Worm (Caenorhabditis elegans) whole organism, L3 larva: ENCODE measurements around the gene W03A5.6.

ENCODE experiments used
- ZK546.5 ChIP-seq: sonication (generic microtip); optimal IDR thresholded peaks from 2 replicates; lab custom pipeline; 2017; ENCODE audit warnings: missing biosample characterization, missing genetic modification characterization
- aly-2 ChIP-seq: fragments of 150-350 bp; optimal IDR thresholded peaks from 2 replicates; lab custom pipeline; 2014; ENCODE audit warnings: missing biosample characterization, missing genetic modification characterization
- ama-1 ChIP-seq: fragments of 150-350 bp; optimal IDR thresholded peaks from 2 replicates; lab custom pipeline; 2018
- ceh-16 ChIP-seq: sonication (generic microtip); optimal IDR thresholded peaks from 2 replicates; lab custom pipeline; 2017; ENCODE audit warnings: missing biosample characterization, missing genetic modification characterization
- ceh-28 ChIP-seq: fragments of 150-350 bp; optimal IDR thresholded peaks from 2 replicates; lab custom pipeline; 2014; ENCODE audit warnings: missing biosample characterization, missing genetic modification reagents, missing genetic modification characterization
- ceh-9 ChIP-seq: sonication (generic microtip); optimal IDR thresholded peaks from 2 replicates; lab custom pipeline; 2018; ENCODE audit warnings: missing biosample characterization, missing genetic modification characterization
- egl-27 ChIP-seq: sonication (generic microtip); optimal IDR thresholded peaks from 4 replicates; lab custom pipeline; 2017; ENCODE audit warnings: missing biosample characterization, missing genetic modification reagents, missing genetic modification characterization
- egl-5 ChIP-seq: fragments of 150-350 bp; optimal IDR thresholded peaks from 2 replicates; lab custom pipeline; 2017; ENCODE audit warnings: missing biosample characterization, missing genetic modification reagents, missing genetic modification characterization, inconsistent platforms
- elt-1 ChIP-seq: fragments of 150-350 bp; optimal IDR thresholded peaks from 2 replicates; lab custom pipeline; 2014; ENCODE audit warnings: missing biosample characterization, missing genetic modification characterization
- elt-2 ChIP-seq: sonication (generic microtip); optimal IDR thresholded peaks from 2 replicates; lab custom pipeline; 2016; ENCODE audit warnings: missing genetic modification reagents, mild to moderate bottlenecking, missing genetic modification characterization, missing compliant biosample characterization
- elt-3 ChIP-seq, 3 experiments: fragments of 150-350 bp in 1 of 3; sonication (generic microtip) in 2 of 3; optimal IDR thresholded peaks; 2 replicates in 2 of 3; 4 replicates in 1 of 3; lab custom pipeline; 2014 to 2017; ENCODE audit warnings: missing biosample characterization in 3 of 3, missing genetic modification characterization in 3 of 3
- eor-1 ChIP-seq, 2 experiments: fragments of 150-350 bp; optimal IDR thresholded peaks; 2 replicates each; lab custom pipeline; 2014 to 2018; ENCODE audit warnings: missing biosample characterization in 2 of 2, missing genetic modification characterization in 2 of 2
- fkh-2 ChIP-seq: fragments of 150-350 bp; optimal IDR thresholded peaks from 2 replicates; lab custom pipeline; 2014; ENCODE audit warnings: missing biosample characterization, missing genetic modification reagents, missing genetic modification characterization
- fos-1 ChIP-seq: fragments of 150-350 bp; optimal IDR thresholded peaks from 2 replicates; lab custom pipeline; 2014; ENCODE audit warnings: missing biosample characterization, missing genetic modification characterization
- hmg-11 ChIP-seq: sonication (generic microtip); optimal IDR thresholded peaks from 2 replicates; lab custom pipeline; 2016; ENCODE audit warnings: missing genetic modification characterization, missing compliant biosample characterization
- lin-15B ChIP-seq: fragments of 150-350 bp; optimal IDR thresholded peaks from 2 replicates; lab custom pipeline; 2014; ENCODE audit warnings: missing biosample characterization, missing genetic modification characterization
- lin-39 ChIP-seq: fragments of 150-350 bp; optimal IDR thresholded peaks from 2 replicates; lab custom pipeline; 2018; ENCODE audit warnings: missing biosample characterization, missing genetic modification reagents, missing genetic modification characterization
- lsy-12 ChIP-seq: sonication (generic microtip); optimal IDR thresholded peaks from 2 replicates; lab custom pipeline; 2016; ENCODE audit warnings: mild to moderate bottlenecking, missing genetic modification characterization, missing compliant biosample characterization
- mdl-1 ChIP-seq: fragments of 150-350 bp; optimal IDR thresholded peaks from 2 replicates; lab custom pipeline; 2014; ENCODE audit warnings: missing biosample characterization, missing genetic modification characterization
- nfya-1 ChIP-seq: sonication (generic microtip); optimal IDR thresholded peaks from 2 replicates; lab custom pipeline; 2017; ENCODE audit warnings: missing genetic modification characterization, mild to moderate bottlenecking, missing compliant biosample characterization, antibody characterized with exemption, moderate library complexity; ENCODE audit not compliant: insufficient read depth
- nhr-23 ChIP-seq: fragments of 150-350 bp; optimal IDR thresholded peaks from 2 replicates; lab custom pipeline; 2014; ENCODE audit warnings: missing biosample characterization, missing genetic modification reagents, missing genetic modification characterization
- nhr-25 ChIP-seq: sonication (generic microtip); optimal IDR thresholded peaks from 2 replicates; lab custom pipeline; 2017; ENCODE audit warnings: missing biosample characterization, missing genetic modification characterization
- nhr-76 ChIP-seq: fragments of 150-350 bp; sonication (generic microtip); optimal IDR thresholded peaks from 5 replicates; lab custom pipeline; 2014; ENCODE audit warnings: missing biosample characterization, missing genetic modification characterization
- nhr-77 ChIP-seq: fragments of 150-350 bp; optimal IDR thresholded peaks from 2 replicates; lab custom pipeline; 2014; ENCODE audit warnings: missing biosample characterization, missing genetic modification characterization
- pha-4 ChIP-seq: fragments of 150-350 bp; optimal IDR thresholded peaks from 2 replicates; lab custom pipeline; 2014; ENCODE audit warnings: missing biosample characterization, missing genetic modification reagents, missing genetic modification characterization
- pqm-1 ChIP-seq: fragments of 150-350 bp; optimal IDR thresholded peaks from 2 replicates; lab custom pipeline; 2017; ENCODE audit warnings: missing biosample characterization, missing genetic modification characterization, inconsistent platforms
- sea-2 ChIP-seq: fragments of 150-350 bp; sonication (generic microtip); optimal IDR thresholded peaks from 4 replicates; lab custom pipeline; 2014; ENCODE audit warnings: missing biosample characterization, missing genetic modification reagents, missing genetic modification characterization
- snpc-4 ChIP-seq: fragments of 150-350 bp; optimal IDR thresholded peaks from 2 replicates; lab custom pipeline; 2014; ENCODE audit warnings: missing biosample characterization, missing genetic modification characterization
- unc-62 ChIP-seq: fragments of 150-350 bp; sonication (generic microtip); optimal IDR thresholded peaks from 4 replicates; lab custom pipeline; 2014; ENCODE audit warnings: missing biosample characterization, missing genetic modification reagents, missing genetic modification characterization
- ztf-11 ChIP-seq: fragments of 150-350 bp; optimal IDR thresholded peaks from 2 replicates; lab custom pipeline; 2014; ENCODE audit warnings: missing biosample characterization, missing genetic modification characterization

Gene W03A5.6

DNA sequence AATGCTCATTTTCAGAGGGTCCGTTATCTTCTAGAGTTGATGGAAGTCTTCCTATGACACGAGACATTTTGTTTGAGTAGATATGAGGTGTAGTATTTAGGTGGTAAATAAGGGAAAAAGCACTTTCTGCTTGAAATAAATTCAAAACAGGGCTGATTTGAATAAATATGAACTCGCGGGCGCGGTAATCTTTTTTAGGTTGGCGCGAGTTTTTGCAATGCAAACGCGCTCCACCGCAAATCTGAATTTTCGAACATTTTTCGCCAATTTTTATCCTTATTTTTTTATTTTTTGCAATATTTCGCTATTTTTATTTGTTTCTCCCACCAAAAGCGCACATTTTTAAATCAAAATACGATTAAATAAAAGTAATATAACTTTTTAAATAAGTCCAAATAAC is 7.7 kb upstream of the W03A5.6 start, which contains the start of gene skpt-1:
Gene skpt-1, minus strand, starts transcription at position 219 of the 400 bp plus-strand sequence.
- TF ChIP-seq nfya-1 (tag; lab: Kevin White, UChicago) = peak; percentile 58
- TF ChIP-seq nhr-25 (tag; lab: Kevin White, UChicago) = no peak
- TF ChIP-seq pha-4 (tag; lab: Kevin White, UChicago) = peak; percentile 51
- peak; percentile 22 for TF ChIP-seq nhr-23 (tag; lab: Kevin White, UChicago)
- no peak for TF ChIP-seq fos-1 (tag; lab: Kevin White, UChicago)
- peak; percentile 40 for TF ChIP-seq lin-39
- peak; percentile 53 for TF ChIP-seq lin-15B (tag; lab: Kevin White, UChicago)

DNA sequence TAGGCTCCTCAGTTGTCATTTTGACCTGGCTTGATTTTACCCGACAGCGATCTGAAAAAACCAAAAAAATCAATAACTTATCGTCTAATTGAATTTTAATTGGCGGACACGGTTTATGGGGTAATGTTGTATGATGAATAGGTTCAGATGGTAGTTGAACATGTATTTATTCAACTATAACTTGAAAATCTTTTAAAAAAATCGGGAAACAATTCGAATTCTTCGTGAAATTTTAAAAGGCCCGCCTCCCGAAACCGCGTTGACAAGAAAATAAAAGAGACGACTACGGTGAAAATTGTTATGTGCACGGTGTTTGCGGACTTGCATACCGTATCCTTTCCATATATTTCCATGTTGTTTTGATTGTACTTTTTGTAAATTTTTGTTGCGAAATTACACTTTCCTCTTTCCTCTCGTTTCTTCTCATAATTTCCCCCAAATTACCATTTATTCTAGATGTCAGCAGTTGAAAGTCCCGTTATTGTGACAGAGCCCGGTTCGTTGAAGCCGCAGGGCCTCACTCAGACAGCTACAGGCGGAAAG is 2.3 kb upstream of the W03A5.6 start, which contains the start of the genes T24G10.2 and disl-2:
Gene T24G10.2, minus strand, starts transcription at position 51 of the 543 bp plus-strand sequence.
Gene disl-2, plus strand, starts transcription at position 457 of the 543 bp plus-strand sequence.
- TF ChIP-seq egl-5 (tag; lab: Kevin White, UChicago) (no peak), nfya-1 (tag; lab: Kevin White, UChicago) (peak; percentile 92), ceh-28 (tag; lab: Kevin White, UChicago) (peak; percentile 30), ceh-16 (no peak), nhr-25 (tag; lab: Kevin White, UChicago) (peak; percentile 48), elt-1 (tag; lab: Kevin White, UChicago) (no peak), lin-39 (peak; percentile 44), mdl-1 (tag; lab: Kevin White, UChicago) (no peak), ceh-9 (tag; lab: Kevin White, UChicago) (no peak), ZK546.5 (tag; lab: Kevin White, UChicago) (no peak), hmg-11 (tag; lab: Kevin White, UChicago) (peak; percentile 43), ztf-11 (tag; lab: Kevin White, UChicago) (no peak), nhr-23 (tag; lab: Kevin White, UChicago) (peak; percentile 45), fkh-2 (tag; lab: Kevin White, UChicago) (no peak), eor-1 (tag; optimal IDR thresholded peaks at IDR 0.05; lab: Kevin White, UChicago) (no peak), nhr-77 (tag; lab: Kevin White, UChicago) (no peak), lin-15B (tag; lab: Kevin White, UChicago) (peak; percentile 67), sea-2 (GFP tag; lab: Kevin White, UChicago) (no peak), lsy-12 (tag; lab: Kevin White, UChicago) (no peak), unc-62 (GFP tag; lab: Kevin White, UChicago) (no peak), fos-1 (tag; lab: Kevin White, UChicago) (no peak), elt-2 (tag; lab: Kevin White, UChicago) (peak; percentile 13), nhr-76 (tag; lab: Kevin White, UChicago) (peak; percentile 84), pqm-1 (peak; percentile 12), pha-4 (tag; lab: Kevin White, UChicago) (peak; percentile 86), ama-1 (lab: Kevin White, UChicago) (peak; percentile 58), snpc-4 (peak; percentile 61)

DNA sequence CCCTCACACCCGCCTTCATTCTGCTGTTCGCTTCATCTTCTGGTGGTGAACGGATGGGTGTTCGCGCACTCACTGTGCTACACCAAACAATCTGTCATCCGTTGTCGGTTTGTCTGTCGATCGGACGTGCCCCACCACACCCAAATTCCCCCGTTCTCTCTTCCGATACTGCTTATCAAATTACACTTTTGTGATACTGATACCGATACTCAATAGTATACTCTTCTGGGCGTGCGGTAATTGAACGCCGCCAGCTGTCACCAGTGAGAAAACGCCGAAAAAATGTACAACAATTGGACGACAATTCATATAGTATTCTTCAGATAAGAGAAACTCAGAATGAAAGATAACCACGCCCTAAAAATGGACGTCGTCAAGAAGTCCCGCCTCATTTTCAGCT is 2.4 kb downstream of the W03A5.6 start:
- no peak for TF ChIP-seq egl-27
- TF ChIP-seq lin-39 = no peak
- TF ChIP-seq egl-5 (tag; lab: Kevin White, UChicago) = no peak
- TF ChIP-seq fkh-2 (tag; lab: Kevin White, UChicago) = no peak
- TF ChIP-seq elt-3 (tag; optimal IDR thresholded peaks at IDR 0.05; lab: Kevin White, UChicago) = peak in 1 of 3 experiments; percentile 70
- peak; percentile 44 for TF ChIP-seq elt-2 (tag; lab: Kevin White, UChicago)
- no peak for TF ChIP-seq aly-2 (tag; lab: Kevin White, UChicago)

DNA sequence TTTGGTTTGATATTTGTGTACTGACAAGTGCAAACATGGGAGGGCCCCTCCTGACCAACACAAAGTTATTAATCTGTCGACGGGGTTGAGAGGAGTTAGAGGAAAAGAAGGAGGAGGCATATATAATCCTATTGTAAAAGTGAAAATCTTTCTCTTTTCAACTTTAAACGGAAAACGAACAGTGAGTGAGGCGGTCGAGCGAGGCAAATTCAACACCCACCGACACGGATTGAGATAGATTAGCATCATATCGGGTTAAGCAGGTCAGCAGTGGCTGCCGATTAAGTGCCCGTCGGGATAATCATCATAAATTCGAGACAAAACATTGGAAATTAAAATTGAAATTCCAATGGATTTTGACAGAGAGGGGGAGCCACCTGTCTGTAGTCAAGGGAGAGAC is 4.1 kb downstream of the W03A5.6 start:
- TF ChIP-seq lsy-12 (tag; lab: Kevin White, UChicago) = no peak
- no peak for TF ChIP-seq elt-2 (tag; lab: Kevin White, UChicago)
- no peak for TF ChIP-seq nhr-77 (tag; lab: Kevin White, UChicago)
- TF ChIP-seq, all 47 proteins: peak for 0

DNA sequence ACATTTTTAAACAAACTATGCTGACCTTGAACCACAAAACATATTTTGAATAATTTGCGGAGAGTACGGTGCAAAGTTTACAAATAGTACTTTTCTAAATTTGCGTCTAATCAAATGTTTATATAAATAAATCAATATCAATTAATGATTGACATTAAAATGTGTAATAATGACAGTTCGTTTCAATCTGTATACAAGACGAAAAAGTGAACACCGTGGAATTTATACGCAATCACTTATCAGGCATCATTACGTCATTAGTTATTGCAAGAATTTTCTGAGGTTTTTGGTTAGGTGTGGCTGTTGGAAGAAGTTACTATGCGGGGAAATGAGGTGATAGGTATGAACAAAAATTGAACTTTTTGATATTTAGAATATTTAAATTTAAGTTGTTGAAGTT is 13.3 kb downstream of the W03A5.6 start:
- TF ChIP-seq nhr-76 (tag; lab: Kevin White, UChicago) (no peak), egl-27 (no peak)
